Worm (Caenorhabditis elegans) whole organism, L2 larva: ENCODE measurements around the gene C34D10.5.

ENCODE experiments used
- C34F6.9 ChIP-seq: fragments of 150-350 bp; optimal IDR thresholded peaks from 2 replicates; lab custom pipeline; 2014; ENCODE audit warnings: missing biosample characterization, missing genetic modification characterization
- F13H6.1 ChIP-seq: sonication (generic microtip); optimal IDR thresholded peaks from 2 replicates; lab custom pipeline; 2016; ENCODE audit warnings: missing genetic modification characterization, missing compliant biosample characterization
- R02D3.7 ChIP-seq: fragments of 150-350 bp; optimal IDR thresholded peaks from 2 replicates; lab custom pipeline; 2014; ENCODE audit warnings: missing biosample characterization, missing genetic modification characterization
- Y55F3AM.14 ChIP-seq: fragments of 200-800 bp; sonication (Bioruptor generic); optimal IDR thresholded peaks from 2 replicates; lab custom pipeline; 2018; ENCODE audit warnings: mild to moderate bottlenecking, missing genetic modification characterization, missing compliant biosample characterization
- ZK546.5 ChIP-seq: sonication (generic microtip); optimal IDR thresholded peaks from 2 replicates; lab custom pipeline; 2017; ENCODE audit warnings: missing biosample characterization, missing genetic modification characterization
- alr-1 ChIP-seq: fragments of 150-350 bp; optimal IDR thresholded peaks from 2 replicates; lab custom pipeline; 2014; ENCODE audit warnings: missing biosample characterization, missing genetic modification characterization
- aly-2 ChIP-seq: fragments of 150-350 bp; optimal IDR thresholded peaks from 2 replicates; lab custom pipeline; 2014; ENCODE audit warnings: missing biosample characterization, missing genetic modification characterization
- ama-1 ChIP-seq: fragments of 150-350 bp; optimal IDR thresholded peaks from 2 replicates; lab custom pipeline; 2018; ENCODE audit warnings: inconsistent platforms
- blmp-1 ChIP-seq: sonication (generic microtip); optimal IDR thresholded peaks from 2 replicates; lab custom pipeline; 2017; ENCODE audit warnings: missing genetic modification characterization, mild to moderate bottlenecking, missing compliant biosample characterization, antibody characterized with exemption, moderate library complexity; ENCODE audit not compliant: insufficient read depth
- ceh-16 ChIP-seq: fragments of 150-350 bp; optimal IDR thresholded peaks from 2 replicates; lab custom pipeline; 2014; ENCODE audit warnings: missing biosample characterization, missing genetic modification characterization
- ceh-82 ChIP-seq: fragments of 150-350 bp; optimal IDR thresholded peaks from 2 replicates; lab custom pipeline; 2014; ENCODE audit warnings: missing biosample characterization, missing genetic modification characterization
- crh-2 ChIP-seq: sonication (generic microtip); optimal IDR thresholded peaks from 2 replicates; lab custom pipeline; 2017; ENCODE audit warnings: missing biosample characterization, missing genetic modification characterization
- dmd-4 ChIP-seq: sonication (generic microtip); optimal IDR thresholded peaks from 2 replicates; lab custom pipeline; 2017; ENCODE audit warnings: missing biosample characterization, missing genetic modification characterization
- egl-27 ChIP-seq: sonication (generic microtip); optimal IDR thresholded peaks from 3 replicates; lab custom pipeline; 2017; ENCODE audit warnings: missing biosample characterization, missing genetic modification reagents, missing genetic modification characterization
- elt-1 ChIP-seq: fragments of 150-350 bp; optimal IDR thresholded peaks from 2 replicates; lab custom pipeline; 2014; ENCODE audit warnings: missing biosample characterization, missing genetic modification characterization
- elt-3 ChIP-seq: sonication (generic microtip); optimal IDR thresholded peaks from 2 replicates; lab custom pipeline; 2017; ENCODE audit warnings: missing biosample characterization, missing genetic modification characterization
- fos-1 ChIP-seq: fragments of 150-350 bp; optimal IDR thresholded peaks from 2 replicates; lab custom pipeline; 2014; ENCODE audit warnings: missing biosample characterization, missing genetic modification characterization
- gmeb-1 ChIP-seq: fragments of 150-350 bp; optimal IDR thresholded peaks from 2 replicates; lab custom pipeline; 2014; ENCODE audit warnings: missing biosample characterization, missing genetic modification characterization
- lin-11 ChIP-seq: fragments of 150-350 bp; sonication (generic microtip); optimal IDR thresholded peaks from 2 replicates; lab custom pipeline; 2014; ENCODE audit warnings: missing biosample characterization, missing genetic modification characterization, inconsistent platforms, mixed read lengths
- lin-13 ChIP-seq: fragments of 150-350 bp; optimal IDR thresholded peaks from 2 replicates; lab custom pipeline; 2014; ENCODE audit warnings: missing biosample characterization, missing genetic modification reagents, missing genetic modification characterization
- lin-39 ChIP-seq: fragments of 150-350 bp; optimal IDR thresholded peaks from 2 replicates; lab custom pipeline; 2014; ENCODE audit warnings: missing biosample characterization, missing genetic modification reagents, missing genetic modification characterization
- lsy-2 ChIP-seq, 2 experiments: fragments of 150-350 bp in 1 of 2; sonication (generic microtip) in 1 of 2; optimal IDR thresholded peaks; 2 replicates each; lab custom pipeline; 2014 to 2017; ENCODE audit warnings: missing biosample characterization in 2 of 2, missing genetic modification characterization in 2 of 2
- mab-5 ChIP-seq: fragments of 150-350 bp; optimal IDR thresholded peaks from 2 replicates; lab custom pipeline; 2014; ENCODE audit warnings: missing biosample characterization, missing genetic modification characterization
- mbf-1 ChIP-seq: sonication (generic microtip); optimal IDR thresholded peaks from 2 replicates; lab custom pipeline; 2017; ENCODE audit warnings: missing biosample characterization, missing genetic modification characterization
- mdl-1 ChIP-seq, 2 experiments: fragments of 150-350 bp in 1 of 2; sonication (generic microtip) in 1 of 2; optimal IDR thresholded peaks; 2 replicates each; lab custom pipeline; 2017; ENCODE audit warnings: missing biosample characterization in 2 of 2, missing genetic modification characterization in 2 of 2
- nhr-10 ChIP-seq: sonication (generic microtip); optimal IDR thresholded peaks from 2 replicates; lab custom pipeline; 2017; ENCODE audit warnings: missing biosample characterization, missing genetic modification characterization
- nhr-11 ChIP-seq: fragments of 150-350 bp; optimal IDR thresholded peaks from 2 replicates; lab custom pipeline; 2014; ENCODE audit warnings: missing biosample characterization, missing genetic modification characterization
- nhr-12 ChIP-seq: fragments of 150-350 bp; optimal IDR thresholded peaks from 2 replicates; lab custom pipeline; 2014; ENCODE audit warnings: missing biosample characterization, missing genetic modification characterization
- nhr-129 ChIP-seq: fragments of 150-350 bp; optimal IDR thresholded peaks from 2 replicates; lab custom pipeline; 2014; ENCODE audit warnings: missing biosample characterization, missing genetic modification characterization
- nhr-21 ChIP-seq: fragments of 150-350 bp; optimal IDR thresholded peaks from 2 replicates; lab custom pipeline; 2014; ENCODE audit warnings: missing biosample characterization, missing genetic modification characterization
- nhr-23 ChIP-seq: fragments of 150-350 bp; optimal IDR thresholded peaks from 2 replicates; lab custom pipeline; 2014; ENCODE audit warnings: missing biosample characterization, missing genetic modification reagents, missing genetic modification characterization
- nhr-237 ChIP-seq: fragments of 150-350 bp; optimal IDR thresholded peaks from 2 replicates; lab custom pipeline; 2014; ENCODE audit warnings: missing biosample characterization, missing genetic modification characterization
- nhr-25 ChIP-seq: fragments of 150-350 bp; sonication (generic microtip); optimal IDR thresholded peaks from 3 replicates; lab custom pipeline; 2014; ENCODE audit warnings: missing biosample characterization, missing genetic modification characterization
- nhr-6 ChIP-seq: fragments of 150-350 bp; optimal IDR thresholded peaks from 2 replicates; lab custom pipeline; 2014; ENCODE audit warnings: missing biosample characterization, missing genetic modification characterization
- nhr-77 ChIP-seq: fragments of 150-350 bp; optimal IDR thresholded peaks from 2 replicates; lab custom pipeline; 2014; ENCODE audit warnings: missing biosample characterization, missing genetic modification characterization
- peb-1 ChIP-seq: fragments of 150-350 bp; optimal IDR thresholded peaks from 2 replicates; lab custom pipeline; 2014; ENCODE audit warnings: missing biosample characterization, missing genetic modification characterization
- sem-4 ChIP-seq: fragments of 150-350 bp; optimal IDR thresholded peaks from 2 replicates; lab custom pipeline; 2014; ENCODE audit warnings: missing biosample characterization, missing genetic modification reagents, missing genetic modification characterization
- skn-1 ChIP-seq: sonication (generic microtip); optimal IDR thresholded peaks from 2 replicates; lab custom pipeline; 2017; ENCODE audit warnings: missing biosample characterization, missing genetic modification characterization
- sma-3 ChIP-seq: sonication (generic microtip); optimal IDR thresholded peaks from 2 replicates; lab custom pipeline; 2016; ENCODE audit warnings: missing genetic modification reagents, missing genetic modification characterization, missing compliant biosample characterization
- sma-9 ChIP-seq, 2 experiments: fragments of 150-350 bp in 1 of 2; sonication (generic microtip) in 1 of 2; optimal IDR thresholded peaks; 2 replicates each; lab custom pipeline; 2014 to 2016; ENCODE audit warnings: missing genetic modification characterization in 2 of 2, mild to moderate bottlenecking in 1 of 2, missing biosample characterization in 1 of 2, missing compliant biosample characterization in 1 of 2, missing genetic modification reagents in 1 of 2, moderate library complexity in 1 of 2
- snpc-4 ChIP-seq: fragments of 150-350 bp; optimal IDR thresholded peaks from 2 replicates; lab custom pipeline; 2014; ENCODE audit warnings: missing biosample characterization, missing genetic modification characterization
- unc-39 ChIP-seq: fragments of 150-350 bp; optimal IDR thresholded peaks from 2 replicates; lab custom pipeline; 2014; ENCODE audit warnings: missing biosample characterization, missing genetic modification characterization
- unc-55 ChIP-seq: fragments of 150-350 bp; sonication (generic microtip); optimal IDR thresholded peaks from 3 replicates; lab custom pipeline; 2014; ENCODE audit warnings: missing biosample characterization, missing genetic modification reagents, missing genetic modification characterization
- unc-62 ChIP-seq: fragments of 150-350 bp; optimal IDR thresholded peaks from 2 replicates; lab custom pipeline; 2014; ENCODE audit warnings: missing biosample characterization, missing genetic modification reagents, missing genetic modification characterization
- zag-1 ChIP-seq: fragments of 150-350 bp; optimal IDR thresholded peaks from 2 replicates; lab custom pipeline; 2014; ENCODE audit warnings: missing biosample characterization, missing genetic modification characterization
- ztf-1 ChIP-seq: fragments of 200-800 bp; sonication (Bioruptor generic); conservative IDR thresholded peaks from 2 replicates; pipeline ENCODE4 v1.3.6; 2022; ENCODE audit warnings: missing genetic modification characterization, missing compliant biosample characterization
- ztf-11 ChIP-seq: sonication (generic microtip); optimal IDR thresholded peaks from 2 replicates; lab custom pipeline; 2017; ENCODE audit warnings: missing biosample characterization, missing genetic modification characterization
- ztf-4 ChIP-seq: fragments of 150-350 bp; optimal IDR thresholded peaks from 2 replicates; lab custom pipeline; 2014; ENCODE audit warnings: missing biosample characterization, missing genetic modification characterization

C34D10.5 gene

DNA sequence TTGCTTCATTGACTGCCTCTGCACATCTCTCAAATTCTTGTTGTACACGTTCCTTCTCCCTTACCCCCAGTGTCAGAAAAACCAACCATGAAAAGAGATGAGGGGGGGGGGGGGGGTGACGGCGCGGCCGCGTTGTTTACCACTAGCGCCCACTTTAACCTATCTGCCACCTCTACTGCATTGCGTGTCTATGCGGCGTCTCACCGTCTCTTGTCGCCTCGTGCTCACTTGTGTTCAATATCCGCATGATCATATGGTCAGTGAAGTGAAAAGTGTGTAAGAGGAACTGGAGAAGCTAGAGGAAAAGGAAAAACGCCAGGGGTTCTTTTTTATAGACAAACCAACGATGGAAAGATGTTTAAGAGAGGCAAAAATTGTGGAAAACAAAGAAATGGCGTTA lies 1.8 kb downstream of the C34D10.5 start (continued):
- no peak for TF ChIP-seq R02D3.7 (tag; lab: Kevin White, UChicago)
- TF ChIP-seq mdl-1 (tag; optimal IDR thresholded peaks at IDR 0.05; lab: Kevin White, UChicago) = peak; percentile 86 to 94
- peak; percentile 81 for TF ChIP-seq sem-4 (tag; lab: Kevin White, UChicago)
- peak; percentile 87 for TF ChIP-seq nhr-25 (tag; lab: Kevin White, UChicago)
- TF ChIP-seq nhr-129 (tag; lab: Kevin White, UChicago) = peak; percentile 93
- TF ChIP-seq unc-39 = no peak
- peak; percentile 92 for TF ChIP-seq Y55F3AM.14 (GFP tag; lab: Kevin White, UChicago)
- TF ChIP-seq nhr-10 (tag; lab: Kevin White, UChicago) = no peak
- peak; percentile 68 for TF ChIP-seq lin-11 (tag; lab: Kevin White, UChicago)

DNA sequence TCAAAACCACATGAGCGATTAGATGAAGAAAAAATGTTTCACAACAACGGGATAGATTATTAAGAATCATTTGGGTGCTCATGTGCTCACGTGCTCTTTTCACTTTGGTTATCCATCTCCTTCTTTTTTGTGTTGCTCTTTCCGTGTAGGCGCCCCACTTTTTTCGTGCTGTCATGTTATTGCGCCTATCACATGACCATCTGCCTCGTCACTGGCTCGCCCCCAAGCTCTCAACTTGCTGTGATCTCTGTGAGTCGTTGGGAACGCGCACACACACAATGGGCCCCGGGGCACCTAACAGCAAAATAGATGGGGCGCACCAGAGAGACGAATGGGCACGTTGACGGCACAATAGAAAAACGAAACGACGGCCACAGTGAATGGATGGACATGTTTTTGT lies 3.8 kb downstream of the C34D10.5 start:
- TF ChIP-seq dmd-4 = no peak
- TF ChIP-seq unc-55 (GFP tag; lab: Kevin White, UChicago) = peak; percentile 31
- no peak for TF ChIP-seq elt-3 (tag; lab: Kevin White, UChicago)
- no peak for TF ChIP-seq nhr-237 (tag; lab: Kevin White, UChicago)
- TF ChIP-seq mdl-1 (tag; optimal IDR thresholded peaks at IDR 0.05; lab: Kevin White, UChicago) = peak; percentile 10 to 83
- no peak for TF ChIP-seq ceh-16 (tag; lab: Kevin White, UChicago)
- TF ChIP-seq nhr-21 (tag; lab: Kevin White, UChicago) = peak; percentile 72
- no peak for TF ChIP-seq nhr-23 (tag; lab: Kevin White, UChicago)
- TF ChIP-seq elt-1 (tag; lab: Kevin White, UChicago) = no peak
- TF ChIP-seq R02D3.7 (tag; lab: Kevin White, UChicago) = no peak
- TF ChIP-seq ztf-1 = no peak
- TF ChIP-seq mbf-1 (tag; lab: Kevin White, UChicago) = no peak
- peak; percentile 93 for TF ChIP-seq nhr-129 (tag; lab: Kevin White, UChicago)
- TF ChIP-seq lin-13 (GFP tag; lab: Kevin White, UChicago) = peak; percentile 73
- peak; percentile 90 for TF ChIP-seq F13H6.1 (tag; lab: Kevin White, UChicago)
- no peak for TF ChIP-seq blmp-1
- TF ChIP-seq nhr-77 (tag; lab: Kevin White, UChicago) = no peak
- no peak for TF ChIP-seq ztf-11 (tag; lab: Kevin White, UChicago)
- no peak for TF ChIP-seq skn-1 (tag; lab: Kevin White, UChicago)
- TF ChIP-seq nhr-6 (tag; lab: Kevin White, UChicago) = peak; percentile 88
- peak; percentile 46 for TF ChIP-seq egl-27 (tag; lab: Kevin White, UChicago)
- peak; percentile 86 for TF ChIP-seq ztf-4 (tag; lab: Kevin White, UChicago)
- no peak for TF ChIP-seq fos-1 (tag; lab: Kevin White, UChicago)
- TF ChIP-seq mab-5 (tag; lab: Kevin White, UChicago) = peak; percentile 77
- TF ChIP-seq ZK546.5 (tag; lab: Kevin White, UChicago) = no peak
- no peak for TF ChIP-seq nhr-10 (tag; lab: Kevin White, UChicago)
- TF ChIP-seq snpc-4 (tag; lab: Kevin White, UChicago) = no peak
- TF ChIP-seq sma-9 (GFP tag; optimal IDR thresholded peaks at IDR 0.05; lab: Kevin White, UChicago) = peak; percentile 81
- no peak for TF ChIP-seq sma-9 (tag; optimal IDR thresholded peaks at IDR 0.05; lab: Kevin White, UChicago)
- peak; percentile 98 for TF ChIP-seq Y55F3AM.14 (GFP tag; lab: Kevin White, UChicago)
- TF ChIP-seq sma-3 = peak; percentile 36
- TF ChIP-seq lsy-2 (tag; optimal IDR thresholded peaks at IDR 0.05; lab: Kevin White, UChicago) = peak; percentile 34 to 89
- TF ChIP-seq aly-2 = no peak
- peak; percentile 37 for TF ChIP-seq ceh-82
- peak; percentile 3 for TF ChIP-seq zag-1 (tag; lab: Kevin White, UChicago)
- peak; percentile 69 for TF ChIP-seq sem-4 (tag; lab: Kevin White, UChicago)
- TF ChIP-seq crh-2 (tag; lab: Kevin White, UChicago) = peak; percentile 87
- TF ChIP-seq nhr-11 (tag; lab: Kevin White, UChicago) = no peak
- no peak for TF ChIP-seq nhr-12 (tag; lab: Kevin White, UChicago)
- TF ChIP-seq alr-1 = no peak
- peak; percentile 29 for TF ChIP-seq unc-62 (GFP tag; lab: Kevin White, UChicago)
- TF ChIP-seq gmeb-1 (tag; lab: Kevin White, UChicago) = no peak
- TF ChIP-seq ama-1 = peak; percentile 2
- TF ChIP-seq lin-39 (tag; lab: Kevin White, UChicago) = no peak
- TF ChIP-seq lin-11 (tag; lab: Kevin White, UChicago) = peak; percentile 83
- TF ChIP-seq peb-1 (tag; lab: Kevin White, UChicago) = no peak
- TF ChIP-seq C34F6.9 (tag; lab: Kevin White, UChicago) = peak; percentile 89
- TF ChIP-seq unc-39 = no peak
- no peak for TF ChIP-seq nhr-25 (tag; lab: Kevin White, UChicago)
